Fruit fly (Drosophila melanogaster): ENCODE measurements around the gene Hsp70Ba.

The Hsp70Ba gene

DNA sequence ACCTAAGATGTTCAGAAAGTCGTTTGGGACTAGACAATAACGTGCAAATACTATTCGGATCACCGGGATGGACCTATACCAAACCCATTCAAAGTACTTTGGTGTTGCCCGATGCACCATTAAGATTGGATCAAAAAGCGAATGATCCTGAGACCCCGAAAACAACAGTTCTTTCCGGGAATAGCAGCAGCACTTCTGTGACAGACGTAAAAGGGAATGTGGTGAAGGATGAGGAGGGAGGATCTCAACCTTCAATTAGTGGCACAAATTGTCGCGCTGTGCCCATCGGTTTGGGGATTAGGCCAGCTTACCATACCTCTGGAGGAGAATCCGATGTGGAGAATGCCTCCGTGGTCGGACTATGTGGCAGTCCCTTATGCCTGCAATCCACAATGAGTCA is 19.2 kb downstream of the Hsp70Ba start:
- no peak for TF ChIP-seq Mnt (GFP tag; optimal IDR thresholded peaks at IDR 0.05)
- no peak for TF ChIP-seq tj (GFP tag; optimal IDR thresholded peaks at IDR 0.05)
- TF ChIP-seq CG11617 (GFP tag; optimal IDR thresholded peaks at IDR 0.05): no peak
- no peak for TF ChIP-seq kay (GFP tag; ENCODE audit: borderline replicate concordance)
- TF ChIP-seq toe (GFP tag; optimal IDR thresholded peaks at IDR 0.05): no peak
- no peak for TF ChIP-seq cic (GFP tag; optimal IDR thresholded peaks at IDR 0.05)
- TF ChIP-seq CG33017 (tag; optimal IDR thresholded peaks at IDR 0.05): no peak
- no peak for TF ChIP-seq CG5204 (GFP tag; optimal IDR thresholded peaks at IDR 0.05)
- TF ChIP-seq CG12768 (GFP tag; optimal IDR thresholded peaks at IDR 0.05): no peak
- TF ChIP-seq CG7045 (GFP tag; optimal IDR thresholded peaks at IDR 0.05): no peak
- no peak for TF ChIP-seq cnc (optimal IDR thresholded peaks at IDR 0.05)
- no peak for TF ChIP-seq Hr96 (GFP tag; optimal IDR thresholded peaks at IDR 0.05)
- no peak for TF ChIP-seq Crg-1 (GFP tag; optimal IDR thresholded peaks at IDR 0.05)

DNA sequence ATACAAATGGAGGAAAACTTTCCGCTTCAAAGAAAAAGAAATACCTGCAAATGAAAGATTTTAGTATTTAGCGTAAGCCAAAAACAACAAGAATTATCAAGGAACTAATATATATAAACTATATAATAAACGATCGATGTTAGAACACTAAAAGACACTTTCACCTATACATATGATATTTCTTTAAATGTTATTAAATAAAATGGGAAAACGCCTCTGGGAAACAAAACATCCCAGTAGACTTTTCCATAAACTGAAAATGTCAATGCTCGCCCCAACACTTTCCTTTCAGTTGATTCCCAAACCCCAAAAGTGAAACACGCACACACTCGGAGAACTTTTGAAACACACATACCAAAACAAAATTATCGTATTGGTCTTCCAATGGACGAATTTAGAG is 20.2 kb downstream of the Hsp70Ba start, which contains the start of gene vrs:
TSS of gene vrs (plus strand) at position 301 of the 400 bp plus-strand sequence.
- TF ChIP-seq cic (GFP tag; optimal IDR thresholded peaks at IDR 0.05) (no peak), CG11617 (GFP tag; optimal IDR thresholded peaks at IDR 0.05) (no peak), Crg-1 (GFP tag; optimal IDR thresholded peaks at IDR 0.05) (no peak), CG5204 (GFP tag; optimal IDR thresholded peaks at IDR 0.05) (no peak), kay (GFP tag; ENCODE audit: borderline replicate concordance) (no peak), cnc (optimal IDR thresholded peaks at IDR 0.05) (no peak), Mnt (GFP tag; optimal IDR thresholded peaks at IDR 0.05) (no peak), bab1 (GFP tag; optimal IDR thresholded peaks at IDR 0.05) (no peak), Clk (GFP tag; optimal IDR thresholded peaks at IDR 0.05) (no peak)

- TF ChIP-seq kay (GFP tag; ENCODE audit: borderline replicate concordance) (no peak), bab1 (GFP tag; optimal IDR thresholded peaks at IDR 0.05) (no peak), CG14711 (tag; optimal IDR thresholded peaks at IDR 0.05) (no peak), CG11617 (GFP tag; optimal IDR thresholded peaks at IDR 0.05) (no peak), Crg-1 (GFP tag; optimal IDR thresholded peaks at IDR 0.05) (no peak), pad (GFP tag; optimal IDR thresholded peaks at IDR 0.05) (no peak), CG1620 (GFP tag; optimal IDR thresholded peaks at IDR 0.05) (no peak), cic (GFP tag; optimal IDR thresholded peaks at IDR 0.05) (no peak), Mnt (GFP tag; optimal IDR thresholded peaks at IDR 0.05) (no peak), cnc (optimal IDR thresholded peaks at IDR 0.05) (no peak), CG7045 (GFP tag; optimal IDR thresholded peaks at IDR 0.05) (no peak), Hr96 (GFP tag; optimal IDR thresholded peaks at IDR 0.05) (no peak), ovo (GFP tag; optimal IDR thresholded peaks at IDR 0.05) (no peak), CG5204 (GFP tag; optimal IDR thresholded peaks at IDR 0.05) (no peak), CG33017 (tag; optimal IDR thresholded peaks at IDR 0.05) (no peak), toe (GFP tag; optimal IDR thresholded peaks at IDR 0.05) (no peak)
Measured at dm6 chr3R:12445468-12445867, 22.1 kb downstream of the Hsp70Ba start.

DNA sequence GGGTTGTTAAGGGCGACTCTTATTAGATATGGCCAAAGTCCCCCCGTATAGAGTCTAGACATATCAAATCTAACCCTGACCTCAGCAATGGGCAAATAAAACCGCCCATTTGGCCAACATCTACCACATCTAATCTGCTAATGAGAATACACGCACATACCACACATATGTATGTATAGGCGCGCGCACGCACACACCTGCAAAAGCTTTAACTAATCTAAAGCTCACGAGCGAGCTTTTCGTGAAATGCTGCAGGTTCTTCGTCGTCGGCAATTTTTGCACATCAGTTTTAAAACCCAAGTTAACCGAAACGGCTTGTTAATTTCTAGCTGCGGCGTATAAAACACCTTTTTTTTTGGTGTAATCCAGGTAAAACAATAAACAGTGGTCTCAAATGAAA is 23.8 kb downstream of the Hsp70Ba start:
- TF ChIP-seq toe (GFP tag; optimal IDR thresholded peaks at IDR 0.05) (no peak), tj (GFP tag; optimal IDR thresholded peaks at IDR 0.05) (peak; percentile 74), CG11617 (GFP tag; optimal IDR thresholded peaks at IDR 0.05) (no peak), CG12768 (GFP tag; optimal IDR thresholded peaks at IDR 0.05) (no peak), Hr96 (GFP tag; optimal IDR thresholded peaks at IDR 0.05) (no peak), ovo (GFP tag; optimal IDR thresholded peaks at IDR 0.05) (no peak), cnc (optimal IDR thresholded peaks at IDR 0.05) (no peak)

- TF ChIP-seq toe (GFP tag; optimal IDR thresholded peaks at IDR 0.05): peak; percentile 37
- peak; percentile 85 for TF ChIP-seq bab1 (GFP tag; optimal IDR thresholded peaks at IDR 0.05)
- no peak for TF ChIP-seq Crg-1 (GFP tag; optimal IDR thresholded peaks at IDR 0.05)
- peak; percentile 48 for TF ChIP-seq CG1620 (GFP tag; optimal IDR thresholded peaks at IDR 0.05)
- TF ChIP-seq CG5204 (GFP tag; optimal IDR thresholded peaks at IDR 0.05): no peak
- no peak for TF ChIP-seq cnc (optimal IDR thresholded peaks at IDR 0.05)
- TF ChIP-seq CG11617 (GFP tag; optimal IDR thresholded peaks at IDR 0.05): peak; percentile 71
- TF ChIP-seq CG7045 (GFP tag; optimal IDR thresholded peaks at IDR 0.05): peak; percentile 78
- peak; percentile 59 for TF ChIP-seq ovo (GFP tag; optimal IDR thresholded peaks at IDR 0.05)
- TF ChIP-seq pad (GFP tag; optimal IDR thresholded peaks at IDR 0.05): peak; percentile 51
- peak; percentile 47 for TF ChIP-seq Mnt (GFP tag; optimal IDR thresholded peaks at IDR 0.05)
- no peak for TF ChIP-seq Clk (GFP tag; optimal IDR thresholded peaks at IDR 0.05)
- peak; percentile 83 for TF ChIP-seq tj (GFP tag; optimal IDR thresholded peaks at IDR 0.05)
- peak; percentile 77 for TF ChIP-seq kay (GFP tag; ENCODE audit: borderline replicate concordance)
- no peak for TF ChIP-seq CG12768 (GFP tag; optimal IDR thresholded peaks at IDR 0.05)
- peak; percentile 65 for TF ChIP-seq Hr96 (GFP tag; optimal IDR thresholded peaks at IDR 0.05)
- TF ChIP-seq CG14711 (tag; optimal IDR thresholded peaks at IDR 0.05): peak; percentile 81
- TF ChIP-seq CG33017 (tag; optimal IDR thresholded peaks at IDR 0.05): peak; percentile 82
- TF ChIP-seq CG7101 (tag; optimal IDR thresholded peaks at IDR 0.05): peak; percentile 85
- TF ChIP-seq cic (GFP tag; optimal IDR thresholded peaks at IDR 0.05): no peak
Measured at dm6 chr3R:12442601-12443533, 24.7 kb downstream of the Hsp70Ba start.

DNA sequence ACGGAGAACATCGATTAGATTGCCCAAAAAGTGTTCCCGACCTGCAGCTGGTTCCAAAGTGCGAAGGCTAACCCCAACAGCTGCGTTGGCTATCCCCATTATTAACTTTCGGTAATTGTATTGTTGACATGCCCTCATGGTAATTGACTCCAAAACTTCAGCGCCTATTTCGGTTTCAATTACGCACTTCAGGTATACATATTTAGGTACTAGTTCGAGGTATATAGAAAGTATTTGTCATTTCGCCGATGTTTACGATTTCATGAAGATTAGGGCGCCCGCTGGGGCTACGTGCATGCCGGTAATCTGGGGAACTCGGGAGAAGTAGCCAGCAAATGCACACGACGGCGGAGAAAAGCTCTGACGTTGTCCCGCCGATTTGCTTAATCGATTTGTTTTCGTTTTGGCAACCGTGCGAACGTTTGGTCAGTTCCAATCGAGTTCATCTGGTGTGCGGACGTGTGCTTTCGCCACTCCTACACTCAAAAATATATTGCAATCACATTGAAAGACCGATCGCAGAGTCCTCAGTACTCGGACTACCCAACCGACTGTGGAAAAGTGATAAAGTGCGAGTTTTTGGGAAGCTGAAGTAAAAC is 26.5 kb downstream of the Hsp70Ba start:
- no peak for TF ChIP-seq CG14711 (tag; optimal IDR thresholded peaks at IDR 0.05)
- peak; percentile 58 for TF ChIP-seq cic (GFP tag; optimal IDR thresholded peaks at IDR 0.05)
- TF ChIP-seq Hr96 (GFP tag; optimal IDR thresholded peaks at IDR 0.05): no peak
- peak; percentile 38 for TF ChIP-seq CG33017 (tag; optimal IDR thresholded peaks at IDR 0.05)
- TF ChIP-seq CG7101 (tag; optimal IDR thresholded peaks at IDR 0.05): peak; percentile 45
- no peak for TF ChIP-seq CG1620 (GFP tag; optimal IDR thresholded peaks at IDR 0.05)
- peak; percentile 64 for TF ChIP-seq Mnt (GFP tag; optimal IDR thresholded peaks at IDR 0.05)
- TF ChIP-seq Clk (GFP tag; optimal IDR thresholded peaks at IDR 0.05): no peak
- TF ChIP-seq CG12768 (GFP tag; optimal IDR thresholded peaks at IDR 0.05): peak; percentile 79
- no peak for TF ChIP-seq CG7045 (GFP tag; optimal IDR thresholded peaks at IDR 0.05)
- no peak for TF ChIP-seq toe (GFP tag; optimal IDR thresholded peaks at IDR 0.05)
- TF ChIP-seq bab1 (GFP tag; optimal IDR thresholded peaks at IDR 0.05): peak; percentile 29
- peak; percentile 53 for TF ChIP-seq kay (GFP tag; ENCODE audit: borderline replicate concordance)
- peak; percentile 6 for TF ChIP-seq pad (GFP tag; optimal IDR thresholded peaks at IDR 0.05)
- TF ChIP-seq cnc (optimal IDR thresholded peaks at IDR 0.05): no peak
- peak; percentile 37 for TF ChIP-seq tj (GFP tag; optimal IDR thresholded peaks at IDR 0.05)
